Worm (Caenorhabditis elegans): ENCODE results near the gene bus-1.

DNA sequence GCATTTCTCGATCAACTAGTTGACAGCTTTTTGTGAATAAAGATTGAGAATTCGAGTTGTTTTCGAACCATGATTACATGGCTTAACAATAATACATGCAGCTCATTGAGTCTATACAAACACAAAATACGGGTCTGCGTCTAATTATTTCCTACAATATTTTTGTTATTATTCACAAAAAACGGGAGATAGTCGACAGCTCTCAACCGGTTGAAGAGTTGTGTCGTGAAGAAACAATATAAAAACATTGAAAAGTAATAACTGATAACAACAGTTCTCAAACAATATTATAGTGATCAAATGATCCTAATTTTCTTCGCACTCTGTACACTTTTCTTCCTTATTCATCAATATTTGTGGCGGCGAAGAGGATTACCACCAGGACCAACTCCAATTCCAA, 16.4 kb upstream of the bus-1 start, which contains the start of gene cyp-33B1:
- TF ChIP-seq W03F9.2 (tag; optimal IDR thresholded peaks at IDR 0.05) (no peak), him-1 (tag; optimal IDR thresholded peaks at IDR 0.05) (no peak)

All from whole organism, L4/young adult.